Fruit fly (Drosophila melanogaster) whole organism, embryonic: ENCODE measurements around the gene frma.

Experiments used
- Antp ChIP-seq: fragments of 200-800 bp; sonication (Bioruptor generic); optimal IDR thresholded peaks from 3 replicates; lab custom pipeline; 2016; ENCODE audit warnings: missing biosample characterization, missing genetic modification characterization
- Bgb ChIP-seq: fragments of 200-800 bp; sonication (Bioruptor generic); IDR thresholded peaks from 2 replicates; pipeline ENCODE4 v1.3.6; 2022; ENCODE audit warnings: missing biosample characterization, missing genetic modification characterization; ENCODE audit not compliant: partially characterized antibody
- C15 ChIP-seq: fragments of 200-800 bp; sonication (Bioruptor generic); IDR thresholded peaks from 3 replicates; pipeline ENCODE4 v1.3.6; 2022; ENCODE audit warnings: missing biosample characterization, missing genetic modification characterization
- CG10321 ChIP-seq: fragments of 200-800 bp; sonication (Bioruptor generic); IDR thresholded peaks from 2 replicates; pipeline ENCODE4 v1.3.6; 2022; ENCODE audit warnings: missing biosample characterization, missing genetic modification characterization
- CG10654 ChIP-seq: fragments of 200-800 bp; sonication (Bioruptor generic); optimal IDR thresholded peaks from 2 replicates; lab custom pipeline; 2016; ENCODE audit warnings: missing biosample characterization, missing genetic modification characterization
- CG11085 ChIP-seq: fragments of 200-800 bp; sonication (Bioruptor generic); IDR thresholded peaks from 2 replicates; pipeline ENCODE4 v1.3.6; 2022; ENCODE audit warnings: missing biosample characterization, missing genetic modification characterization
- CG13424 ChIP-seq: fragments of 200-800 bp; sonication (Bioruptor generic); optimal IDR thresholded peaks from 2 replicates; lab custom pipeline; 2019; ENCODE audit warnings: missing biosample characterization, mild to moderate bottlenecking, missing genetic modification characterization, moderate library complexity
- CG15479 ChIP-seq: fragments of 200-800 bp; sonication (Bioruptor generic); optimal IDR thresholded peaks from 3 replicates; lab custom pipeline; 2019; ENCODE audit warnings: missing biosample characterization, mild to moderate bottlenecking, missing genetic modification characterization, moderate library complexity
- CG15514 ChIP-seq: fragments of 200-800 bp; sonication (Bioruptor generic); optimal IDR thresholded peaks from 3 replicates; lab custom pipeline; 2017; ENCODE audit warnings: missing biosample characterization, missing genetic modification characterization, mild to moderate bottlenecking, moderate library complexity, missing genetic modification reagents
- CG18476 ChIP-seq: fragments of 200-800 bp; sonication (Bioruptor generic); optimal IDR thresholded peaks from 2 replicates; lab custom pipeline; 2016; ENCODE audit warnings: missing biosample characterization, mild to moderate bottlenecking, missing genetic modification characterization
- CG2199 ChIP-seq: fragments of 200-800 bp; sonication (Bioruptor generic); IDR thresholded peaks from 3 replicates; pipeline ENCODE4 v1.3.6; 2022; ENCODE audit warnings: missing biosample characterization, missing genetic modification characterization
- CG2875 ChIP-seq: fragments of 200-800 bp; sonication (Bioruptor generic); optimal IDR thresholded peaks from 2 replicates; lab custom pipeline; 2017; ENCODE audit warnings: missing biosample characterization, mild to moderate bottlenecking, missing genetic modification characterization, missing genetic modification reagents
- CG30431 ChIP-seq: fragments of 200-800 bp; sonication (Bioruptor generic); optimal IDR thresholded peaks from 2 replicates; lab custom pipeline; 2017; ENCODE audit warnings: missing biosample characterization, missing genetic modification characterization
- CG32767 ChIP-seq: fragments of 200-800 bp; sonication (Bioruptor generic); IDR thresholded peaks from 2 replicates; pipeline ENCODE4 v1.3.6; 2022; ENCODE audit warnings: missing biosample characterization, missing genetic modification characterization
- CG3407 ChIP-seq: fragments of 200-800 bp; sonication (Bioruptor generic); optimal IDR thresholded peaks from 2 replicates; lab custom pipeline; 2018; ENCODE audit warnings: missing biosample characterization, mild to moderate bottlenecking, missing genetic modification characterization
- CG4424 ChIP-seq: fragments of 200-800 bp; sonication (Bioruptor generic); optimal IDR thresholded peaks from 3 replicates; lab custom pipeline; 2016; ENCODE audit warnings: missing biosample characterization, missing genetic modification characterization
- CG7786 ChIP-seq: fragments of 200-800 bp; sonication (Bioruptor generic); optimal IDR thresholded peaks from 2 replicates; lab custom pipeline; 2016; ENCODE audit warnings: missing biosample characterization, missing genetic modification characterization
- CG7987 ChIP-seq: fragments of 200-800 bp; sonication (Bioruptor generic); optimal IDR thresholded peaks from 2 replicates; lab custom pipeline; 2018; ENCODE audit warnings: missing biosample characterization, mild to moderate bottlenecking, missing genetic modification characterization, moderate library complexity
- CG9215 ChIP-seq: fragments of 200-800 bp; sonication (Bioruptor generic); IDR thresholded peaks from 2 replicates; pipeline ENCODE4 v1.3.6; 2022; ENCODE audit warnings: missing biosample characterization, missing genetic modification characterization
- CTCF ChIP-seq: fragments of 200-800 bp; sonication (Bioruptor generic); optimal IDR thresholded peaks from 2 replicates; lab custom pipeline; 2017; ENCODE audit warnings: missing biosample characterization, mild to moderate bottlenecking, missing genetic modification characterization, moderate library complexity
- D19A ChIP-seq: fragments of 200-800 bp; optimal IDR thresholded peaks from 3 replicates; lab custom pipeline; 2019; ENCODE audit warnings: missing biosample characterization, mild to moderate bottlenecking, missing genetic modification characterization, moderate library complexity
- Elba2 ChIP-seq: fragments of 200-800 bp; sonication (Bioruptor generic); optimal IDR thresholded peaks from 3 replicates; lab custom pipeline; 2016; ENCODE audit warnings: missing biosample characterization, missing genetic modification characterization
- Nf-YB ChIP-seq: fragments of 200-800 bp; sonication (Bioruptor generic); optimal IDR thresholded peaks from 3 replicates; lab custom pipeline; 2019; ENCODE audit warnings: missing biosample characterization, mild to moderate bottlenecking, missing genetic modification characterization, moderate library complexity
- Oaz ChIP-seq: fragments of 200-800 bp; sonication (Bioruptor generic); IDR thresholded peaks from 2 replicates; pipeline ENCODE4 v1.3.6; 2022; ENCODE audit warnings: missing biosample characterization, missing genetic modification characterization
- Pdp1 ChIP-seq, 2 experiments: fragments of 200-800 bp; sonication (Bioruptor generic); optimal IDR thresholded peaks; 3 replicates each; lab custom pipeline; 2016; ENCODE audit warnings: missing biosample characterization in 2 of 2, missing genetic modification characterization in 2 of 2, mild to moderate bottlenecking in 1 of 2, moderate library complexity in 1 of 2
- Ravus ChIP-seq: fragments of 200-800 bp; sonication (Bioruptor generic); IDR thresholded peaks from 2 replicates; pipeline ENCODE4 v1.3.6; 2022; ENCODE audit warnings: missing biosample characterization, missing genetic modification characterization
- Xbp1 ChIP-seq: fragments of 200-800 bp; sonication (Bioruptor generic); optimal IDR thresholded peaks from 3 replicates; lab custom pipeline; 2016; ENCODE audit warnings: missing biosample characterization, mild to moderate bottlenecking, missing genetic modification characterization
- ci ChIP-seq: fragments of 200-800 bp; sonication (Bioruptor generic); IDR thresholded peaks from 3 replicates; pipeline ENCODE4 v1.3.6; 2022; ENCODE audit warnings: missing biosample characterization, missing genetic modification characterization
- crc ChIP-seq: fragments of 200-800 bp; sonication (Bioruptor generic); optimal IDR thresholded peaks from 2 replicates; lab custom pipeline; 2016; ENCODE audit warnings: missing biosample characterization, missing genetic modification characterization
- dmrt99B ChIP-seq: fragments of 200-800 bp; sonication (Bioruptor generic); optimal IDR thresholded peaks from 2 replicates; lab custom pipeline; 2018; ENCODE audit warnings: missing biosample characterization, mild to moderate bottlenecking, missing genetic modification characterization, moderate library complexity
- en ChIP-seq: fragments of 200-800 bp; sonication (Bioruptor generic); optimal IDR thresholded peaks from 2 replicates; lab custom pipeline; 2016; ENCODE audit warnings: missing biosample characterization, missing genetic modification characterization
- eve ChIP-seq, 2 experiments: fragments of >200 bp; optimal IDR thresholded peaks; 2 replicates each; lab custom pipeline; 2017; ENCODE audit warnings: missing biosample characterization in 2 of 2, missing genetic modification characterization in 2 of 2
- fd102C ChIP-seq: fragments of 200-800 bp; sonication (Bioruptor generic); optimal IDR thresholded peaks from 2 replicates; lab custom pipeline; 2018; ENCODE audit warnings: missing biosample characterization, mild to moderate bottlenecking, missing genetic modification characterization, moderate library complexity
- gce ChIP-seq: fragments of 200-800 bp; sonication (Bioruptor generic); IDR thresholded peaks from 3 replicates; pipeline ENCODE4 v1.3.6; 2022; ENCODE audit warnings: missing biosample characterization, missing genetic modification characterization
- gem ChIP-seq: fragments of 200-800 bp; sonication (Bioruptor generic); optimal IDR thresholded peaks from 2 replicates; lab custom pipeline; 2019; ENCODE audit warnings: missing biosample characterization, mild to moderate bottlenecking, missing genetic modification characterization, moderate library complexity
- gsb ChIP-seq: fragments of 200-800 bp; sonication (Bioruptor generic); IDR thresholded peaks from 2 replicates; pipeline ENCODE4 v1.3.6; 2022; ENCODE audit warnings: missing biosample characterization, missing genetic modification characterization
- hbn ChIP-seq: fragments of 200-800 bp; sonication (Bioruptor generic); IDR thresholded peaks from 2 replicates; pipeline ENCODE4 v1.3.6; 2022; ENCODE audit warnings: missing biosample characterization, missing genetic modification characterization; ENCODE audit not compliant: partially characterized antibody
- inv ChIP-seq: fragments of 200-800 bp; sonication (Bioruptor generic); IDR thresholded peaks from 2 replicates; pipeline ENCODE4 v1.3.6; 2022; ENCODE audit warnings: missing biosample characterization, missing genetic modification characterization; ENCODE audit not compliant: partially characterized antibody
- lab ChIP-seq: fragments of 200-800 bp; sonication (Bioruptor generic); optimal IDR thresholded peaks from 3 replicates; lab custom pipeline; 2017; ENCODE audit warnings: missing biosample characterization, missing genetic modification characterization, mild to moderate bottlenecking, moderate library complexity, missing genetic modification reagents
- lola ChIP-seq, 3 experiments: fragments of >200 bp in 2 of 3; fragments of 200-800 bp in 1 of 3; sonication (Bioruptor generic) in 1 of 3; optimal IDR thresholded peaks; 2 replicates each; lab custom pipeline; 2017 to 2019; ENCODE audit warnings: missing biosample characterization in 3 of 3, missing genetic modification characterization in 3 of 3, mild to moderate bottlenecking in 1 of 3, moderate library complexity in 1 of 3
- row ChIP-seq: fragments of 200-800 bp; sonication (Bioruptor generic); IDR thresholded peaks from 3 replicates; pipeline ENCODE4 v1.3.6; 2022; ENCODE audit warnings: missing biosample characterization, missing genetic modification characterization
- scrt ChIP-seq: fragments of 200-800 bp; sonication (Bioruptor generic); optimal IDR thresholded peaks from 2 replicates; lab custom pipeline; 2018; ENCODE audit warnings: missing biosample characterization, mild to moderate bottlenecking, missing genetic modification characterization, moderate library complexity
- sim ChIP-seq: fragments of 200-800 bp; sonication (Bioruptor generic); IDR thresholded peaks from 2 replicates; pipeline ENCODE4 v1.3.6; 2022; ENCODE audit warnings: missing biosample characterization, missing genetic modification characterization
- yki ChIP-seq: fragments of >200 bp; optimal IDR thresholded peaks from 3 replicates; lab custom pipeline; 2018
- z ChIP-seq: fragments of 200-800 bp; sonication (Bioruptor generic); IDR thresholded peaks from 3 replicates; pipeline ENCODE4 v1.3.6; 2022; ENCODE audit warnings: missing biosample characterization, missing genetic modification characterization
- zen2 ChIP-seq: fragments of 200-800 bp; sonication (Bioruptor generic); IDR thresholded peaks from 3 replicates; pipeline ENCODE4 v1.3.6; 2022; ENCODE audit warnings: missing biosample characterization, missing genetic modification characterization; ENCODE audit not compliant: partially characterized antibody

The frma gene

DNA sequence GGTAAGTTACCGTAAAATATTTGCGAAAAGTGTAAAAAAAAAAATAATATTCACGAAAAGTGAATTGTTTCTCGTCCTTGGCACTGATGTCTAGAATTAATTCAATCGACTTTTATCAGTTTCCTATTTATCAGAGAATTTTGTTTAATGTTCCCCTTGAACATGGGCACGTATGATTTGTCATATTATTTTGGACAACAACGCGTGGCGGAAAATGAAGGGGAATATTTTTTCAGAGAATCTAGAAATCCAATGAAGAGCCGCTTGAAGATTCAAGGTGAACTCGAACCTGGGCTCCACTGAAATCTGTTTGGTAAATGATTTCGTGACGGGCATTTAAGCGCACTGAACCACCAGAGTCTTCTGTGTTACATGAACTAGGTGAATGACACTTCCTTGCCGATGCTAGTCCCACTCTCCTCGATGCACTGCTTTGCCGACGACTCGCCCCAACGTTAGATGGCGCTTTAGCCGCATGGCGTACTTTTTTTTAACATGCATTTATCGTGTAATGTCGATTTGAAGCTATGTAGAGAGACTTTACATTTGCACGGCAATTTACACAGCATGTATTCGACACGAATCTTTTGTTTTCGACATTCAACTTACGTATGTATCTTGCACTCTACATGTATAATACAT is 28.5 kb upstream of the frma start (continued):
- TF ChIP-seq CG2875 (GFP tag; lab: Kevin White, UChicago), result no peak
- TF ChIP-seq C15 (GFP tag; lab: Robert Waterston, UW), result no peak
- TF ChIP-seq inv, result peak; percentile 55; the same call in 1 of the 2 replicates
- no peak for TF ChIP-seq z (GFP tag; lab: Robert Waterston, UW)
- no peak for TF ChIP-seq CG30431 (GFP tag; lab: Kevin White, UChicago)
- TF ChIP-seq CG7987, result no peak
- peak; percentile 39 for TF ChIP-seq CG15514
- TF ChIP-seq hbn, result peak; percentile 66
- peak; percentile 23 for TF ChIP-seq fd102C
- TF ChIP-seq gem (tag; lab: Kevin White, UChicago), result no peak
- no peak for TF ChIP-seq CG4424 (GFP tag; lab: Kevin White, UChicago)
- TF ChIP-seq Pdp1 (GFP tag; optimal IDR thresholded peaks at IDR 0.05; lab: Kevin White, UChicago), result no peak
- TF ChIP-seq CG7786 (GFP tag; lab: Kevin White, UChicago), result no peak
- TF ChIP-seq Nf-YB, result no peak
- TF ChIP-seq CG13424 (tag; lab: Kevin White, UChicago), result no peak
- no peak for TF ChIP-seq Ravus
- peak; percentile 10 for TF ChIP-seq CG18476 (GFP tag; lab: Kevin White, UChicago)
- peak; percentile 19 for TF ChIP-seq yki (lab: Kevin White, UChicago)
- TF ChIP-seq sim (GFP tag; lab: Robert Waterston, UW), result no peak
- no peak for TF ChIP-seq CG10654 (GFP tag; lab: Kevin White, UChicago)
- no peak; the same call in 2 of the 3 replicates for TF ChIP-seq ci (GFP tag; lab: Robert Waterston, UW)
- TF ChIP-seq CG9215 (GFP tag; lab: Robert Waterston, UW), result 0 out of 2 replicates have a peak, but pooled peaks have one; percentile 22
- TF ChIP-seq Oaz (GFP tag; lab: Robert Waterston, UW), result no peak
- TF ChIP-seq CG3407 (GFP tag; lab: Kevin White, UChicago), result no peak
- TF ChIP-seq CG32767, result no peak
- TF ChIP-seq gce, result 0 out of 3 replicates have a peak, but pooled peaks have one; percentile 4
- TF ChIP-seq scrt (GFP tag; lab: Kevin White, UChicago), result no peak
- no peak for TF ChIP-seq crc (GFP tag; lab: Kevin White, UChicago)
- peak; percentile 6; the same call in 1 of the 3 replicates for TF ChIP-seq row
- peak; percentile 94 for TF ChIP-seq CTCF (GFP tag; lab: Kevin White, UChicago)
- TF ChIP-seq gsb (GFP tag; lab: Robert Waterston, UW), result no peak
- peak; percentile 43 for TF ChIP-seq dmrt99B (tag; lab: Kevin White, UChicago)
- TF ChIP-seq CG11085 (GFP tag; lab: Robert Waterston, UW), result no peak
- TF ChIP-seq Xbp1 (GFP tag; lab: Kevin White, UChicago), result peak; percentile 15
- no peak for TF ChIP-seq lola (GFP tag; optimal IDR thresholded peaks at IDR 0.05; lab: Kevin White, UChicago)
- no peak for TF ChIP-seq CG10321
- peak; percentile 3 for TF ChIP-seq lab
- TF ChIP-seq eve (GFP tag; optimal IDR thresholded peaks at IDR 0.05; lab: Kevin White, UChicago), result no peak
- TF ChIP-seq zen2 (GFP tag; lab: Robert Waterston, UW), result peak; percentile 92
- TF ChIP-seq CG15479 (GFP tag; lab: Kevin White, UChicago), result no peak
- TF ChIP-seq D19A (tag; lab: Kevin White, UChicago), result peak; percentile 35
- TF ChIP-seq en (GFP tag; lab: Kevin White, UChicago), result no peak
- TF ChIP-seq CG2199 (GFP tag; lab: Robert Waterston, UW), result peak; percentile 95; the same call in 2 of the 3 replicates
- no peak for TF ChIP-seq Antp (GFP tag; lab: Kevin White, UChicago)
- TF ChIP-seq Elba2 (GFP tag; lab: Kevin White, UChicago), result no peak
- TF ChIP-seq Bgb, result peak; percentile 95
